Fruit fly (Drosophila melanogaster) whole organism, prepupa: ENCODE data around the gene CG3857.
A peak's percentile ranks its signal among the peaks of the same experiment; 100 is the strongest.

Experiments used
- Blimp-1 ChIP-seq: fragments of 200-800 bp; sonication (Bioruptor generic); optimal IDR thresholded peaks from 3 replicates; lab custom pipeline; 2017; ENCODE audit warnings: missing biosample characterization, missing genetic modification characterization, mild to moderate bottlenecking, moderate library complexity, missing genetic modification reagents
- CG10631 ChIP-seq: fragments of 200-800 bp; sonication (Bioruptor generic); optimal IDR thresholded peaks from 2 replicates; lab custom pipeline; 2016; ENCODE audit warnings: missing biosample characterization, missing genetic modification characterization
- CG11902 ChIP-seq: fragments of 200-800 bp; sonication (Bioruptor generic); optimal IDR thresholded peaks from 3 replicates; lab custom pipeline; 2016; ENCODE audit warnings: missing biosample characterization, missing genetic modification characterization
- CG15336 ChIP-seq: fragments of 200-800 bp; sonication (Bioruptor generic); IDR thresholded peaks from 2 replicates; pipeline ENCODE4 v1.3.6; 2022; ENCODE audit warnings: missing biosample characterization, missing genetic modification characterization
- CG1621 ChIP-seq: fragments of 200-800 bp; sonication (Bioruptor generic); optimal IDR thresholded peaks from 3 replicates; lab custom pipeline; 2018; ENCODE audit warnings: missing biosample characterization, mild to moderate bottlenecking, missing genetic modification characterization
- CG16779 ChIP-seq: fragments of 200-800 bp; sonication (Bioruptor generic); optimal IDR thresholded peaks from 3 replicates; lab custom pipeline; 2017; ENCODE audit warnings: missing biosample characterization, mild to moderate bottlenecking, missing genetic modification characterization
- CG3032 ChIP-seq: fragments of 200-800 bp; optimal IDR thresholded peaks from 2 replicates; lab custom pipeline; 2019; ENCODE audit warnings: missing biosample characterization, mild to moderate bottlenecking, missing genetic modification characterization, moderate library complexity
- CG31627 ChIP-seq: fragments of 200-800 bp; sonication (Bioruptor generic); optimal IDR thresholded peaks from 3 replicates; lab custom pipeline; 2016; ENCODE audit warnings: missing biosample characterization, missing genetic modification characterization
- CG32006 ChIP-seq: fragments of 200-800 bp; sonication (Bioruptor generic); optimal IDR thresholded peaks from 3 replicates; lab custom pipeline; 2017; ENCODE audit warnings: missing biosample characterization, mild to moderate bottlenecking, missing genetic modification characterization
- CG6163 ChIP-seq: fragments of 200-800 bp; sonication (Bioruptor generic); IDR thresholded peaks from 3 replicates; pipeline ENCODE4 v1.3.6; 2022; ENCODE audit warnings: missing biosample characterization, missing genetic modification characterization
- CG6276 ChIP-seq: fragments of 200-800 bp; sonication (Bioruptor generic); optimal IDR thresholded peaks from 2 replicates; lab custom pipeline; 2017; ENCODE audit warnings: missing biosample characterization, mild to moderate bottlenecking, missing genetic modification characterization
- CG6792 ChIP-seq: fragments of 200-800 bp; sonication (Bioruptor generic); optimal IDR thresholded peaks from 3 replicates; lab custom pipeline; 2016; ENCODE audit warnings: missing biosample characterization, missing genetic modification characterization
- CG6808 ChIP-seq: fragments of 200-800 bp; sonication (Bioruptor generic); optimal IDR thresholded peaks from 3 replicates; lab custom pipeline; 2017; ENCODE audit warnings: missing biosample characterization, missing genetic modification characterization, mild to moderate bottlenecking, moderate library complexity, missing genetic modification reagents
- CG6854 ChIP-seq: fragments of 200-800 bp; sonication (Bioruptor generic); optimal IDR thresholded peaks from 2 replicates; lab custom pipeline; 2017; ENCODE audit warnings: missing biosample characterization, mild to moderate bottlenecking, missing genetic modification characterization
- CG7368 ChIP-seq: fragments of 200-800 bp; sonication (Bioruptor generic); optimal IDR thresholded peaks from 3 replicates; lab custom pipeline; 2016; ENCODE audit warnings: missing biosample characterization, missing genetic modification characterization
- CG8119 ChIP-seq: fragments of 200-800 bp; sonication (Bioruptor generic); IDR thresholded peaks from 3 replicates; pipeline ENCODE4 v1.3.6; 2022; ENCODE audit warnings: missing biosample characterization, missing genetic modification characterization
- CG8319 ChIP-seq: fragments of 200-800 bp; sonication (Bioruptor generic); optimal IDR thresholded peaks from 3 replicates; lab custom pipeline; 2016; ENCODE audit warnings: missing biosample characterization, missing genetic modification characterization
- CG8632 ChIP-seq: fragments of 200-800 bp; sonication (Bioruptor generic); optimal IDR thresholded peaks from 3 replicates; lab custom pipeline; 2016; ENCODE audit warnings: missing biosample characterization, missing genetic modification characterization
- CG9139 ChIP-seq: fragments of 200-800 bp; sonication (Bioruptor generic); optimal IDR thresholded peaks from 3 replicates; lab custom pipeline; 2017; ENCODE audit warnings: missing biosample characterization, mild to moderate bottlenecking, missing genetic modification characterization
- Eip75B ChIP-seq: fragments of 200-800 bp; sonication (Bioruptor generic); optimal IDR thresholded peaks from 3 replicates; lab custom pipeline; 2016; ENCODE audit warnings: missing biosample characterization, missing genetic modification characterization
- Eip78C ChIP-seq: fragments of 200-800 bp; sonication (Bioruptor generic); peaks from one replicate; lab custom pipeline; 2016; ENCODE audit warnings: missing biosample characterization, missing genetic modification characterization
- Ets21C ChIP-seq: fragments of 200-800 bp; sonication (Bioruptor generic); optimal IDR thresholded peaks from 3 replicates; lab custom pipeline; 2016; ENCODE audit warnings: missing biosample characterization, missing genetic modification characterization
- Ets96B ChIP-seq: fragments of 200-800 bp; optimal IDR thresholded peaks from 2 replicates; lab custom pipeline; 2019; ENCODE audit warnings: missing biosample characterization, mild to moderate bottlenecking, missing genetic modification characterization, moderate library complexity
- Gug ChIP-seq: fragments of 200-800 bp; sonication (Bioruptor generic); IDR thresholded peaks from 2 replicates; pipeline ENCODE4 v1.3.6; 2022; ENCODE audit warnings: missing biosample characterization, missing genetic modification characterization
- Hr39 ChIP-seq: fragments of 200-800 bp; sonication (Bioruptor generic); optimal IDR thresholded peaks from 2 replicates; lab custom pipeline; 2016; ENCODE audit warnings: missing biosample characterization, missing genetic modification characterization
- Hr4 ChIP-seq: fragments of 200-800 bp; sonication (Bioruptor generic); optimal IDR thresholded peaks from 3 replicates; lab custom pipeline; 2016; ENCODE audit warnings: missing biosample characterization, missing genetic modification characterization
- Lpt ChIP-seq: fragments of 200-800 bp; sonication (Bioruptor generic); optimal IDR thresholded peaks from 3 replicates; lab custom pipeline; 2016; ENCODE audit warnings: missing biosample characterization, missing genetic modification characterization
- Met ChIP-seq: fragments of 200-800 bp; sonication (Bioruptor generic); optimal IDR thresholded peaks from 3 replicates; lab custom pipeline; 2016; ENCODE audit warnings: missing biosample characterization, missing genetic modification characterization
- OdsH ChIP-seq: fragments of 200-800 bp; sonication (Bioruptor generic); optimal IDR thresholded peaks from 3 replicates; lab custom pipeline; 2016; ENCODE audit warnings: missing biosample characterization, missing genetic modification characterization
- Smox ChIP-seq: fragments of 200-800 bp; sonication (Bioruptor generic); optimal IDR thresholded peaks from 3 replicates; lab custom pipeline; 2016; ENCODE audit warnings: missing biosample characterization, missing genetic modification characterization
- Sox102F ChIP-seq: fragments of 200-800 bp; sonication (Bioruptor generic); optimal IDR thresholded peaks from 2 replicates; lab custom pipeline; 2016; ENCODE audit warnings: missing biosample characterization, mild to moderate bottlenecking, missing genetic modification characterization
- Sox15 ChIP-seq: fragments of 200-800 bp; sonication (Bioruptor generic); optimal IDR thresholded peaks from 3 replicates; lab custom pipeline; 2016; ENCODE audit warnings: missing biosample characterization, missing genetic modification characterization
- acj6 ChIP-seq: fragments of 200-800 bp; sonication (Bioruptor generic); optimal IDR thresholded peaks from 3 replicates; lab custom pipeline; 2016; ENCODE audit warnings: missing biosample characterization, missing genetic modification characterization
- dac ChIP-seq: fragments of 200-800 bp; sonication (Bioruptor generic); optimal IDR thresholded peaks from 2 replicates; lab custom pipeline; 2017; ENCODE audit warnings: missing biosample characterization, mild to moderate bottlenecking, missing genetic modification characterization
- eg ChIP-seq: fragments of 200-800 bp; sonication (Bioruptor generic); IDR thresholded peaks from 3 replicates; pipeline ENCODE4 v1.3.6; 2022; ENCODE audit warnings: missing biosample characterization, missing genetic modification characterization
- esn ChIP-seq: fragments of 200-800 bp; sonication (Bioruptor generic); optimal IDR thresholded peaks from 2 replicates; lab custom pipeline; 2016; ENCODE audit warnings: missing biosample characterization, mild to moderate bottlenecking, missing genetic modification characterization, moderate library complexity
- fd59A ChIP-seq: fragments of 200-800 bp; sonication (Bioruptor generic); optimal IDR thresholded peaks from 2 replicates; lab custom pipeline; 2017; ENCODE audit warnings: missing biosample characterization, mild to moderate bottlenecking, missing genetic modification characterization, missing genetic modification reagents
- fd85E ChIP-seq: fragments of 200-800 bp; sonication (Bioruptor generic); optimal IDR thresholded peaks from 3 replicates; lab custom pipeline; 2016; ENCODE audit warnings: missing biosample characterization, missing genetic modification characterization
- fkh ChIP-seq: fragments of 200-800 bp; sonication (Bioruptor generic); optimal IDR thresholded peaks from 3 replicates; lab custom pipeline; 2017; ENCODE audit warnings: missing biosample characterization, mild to moderate bottlenecking, missing genetic modification characterization, moderate library complexity
- net ChIP-seq: fragments of 200-800 bp; sonication (Bioruptor generic); optimal IDR thresholded peaks from 3 replicates; lab custom pipeline; 2016; ENCODE audit warnings: missing biosample characterization, missing genetic modification characterization
- pdm3 ChIP-seq: fragments of 200-800 bp; sonication (Bioruptor generic); optimal IDR thresholded peaks from 3 replicates; lab custom pipeline; 2016; ENCODE audit warnings: missing biosample characterization, missing genetic modification characterization
- spab ChIP-seq: fragments of 200-800 bp; sonication (Bioruptor generic); optimal IDR thresholded peaks from 2 replicates; lab custom pipeline; 2017; ENCODE audit warnings: missing biosample characterization, mild to moderate bottlenecking, missing genetic modification characterization, missing genetic modification reagents
- svp ChIP-seq: fragments of 200-800 bp; sonication (Bioruptor generic); peaks from one replicate; lab custom pipeline; 2016; ENCODE audit warnings: missing biosample characterization, missing genetic modification characterization
- topi ChIP-seq: fragments of 200-800 bp; sonication (Bioruptor generic); optimal IDR thresholded peaks from 3 replicates; lab custom pipeline; 2016; ENCODE audit warnings: missing biosample characterization, missing genetic modification characterization
- vri ChIP-seq: fragments of 200-800 bp; sonication (Bioruptor generic); optimal IDR thresholded peaks from 3 replicates; lab custom pipeline; 2016; ENCODE audit warnings: missing biosample characterization, mild to moderate bottlenecking, missing genetic modification characterization

The CG3857 gene

dm6 chrX:1968581-1969258, 28.9 kb upstream of the CG3857 start (continued):
- TF ChIP-seq Eip75B (GFP tag; lab: Kevin White, UChicago), result peak; percentile 81
- peak; percentile 93 for TF ChIP-seq CG15336
- TF ChIP-seq CG3032 (tag; lab: Kevin White, UChicago), result peak; percentile 76
- TF ChIP-seq Blimp-1 (GFP tag; lab: Kevin White, UChicago), result no peak
- TF ChIP-seq Met (GFP tag; lab: Kevin White, UChicago), result no peak
- TF ChIP-seq CG9139 (GFP tag; lab: Kevin White, UChicago), result peak; percentile 52
- no peak for TF ChIP-seq CG6854 (GFP tag; lab: Kevin White, UChicago)
- TF ChIP-seq CG6808 (GFP tag; lab: Kevin White, UChicago), result peak; percentile 69
- peak; percentile 71 for TF ChIP-seq CG10631

- no peak for TF ChIP-seq Ets96B (tag; lab: Kevin White, UChicago)
- no peak for TF ChIP-seq Hr4 (GFP tag; lab: Kevin White, UChicago)
- TF ChIP-seq CG6792 (GFP tag; lab: Kevin White, UChicago), result no peak
- TF ChIP-seq CG9139 (GFP tag; lab: Kevin White, UChicago), result no peak
- TF ChIP-seq CG6276 (GFP tag; lab: Kevin White, UChicago), result no peak
- peak; percentile 21 for TF ChIP-seq Eip78C (GFP tag; lab: Kevin White, UChicago)
- TF ChIP-seq CG8119, result no peak
- no peak for TF ChIP-seq pdm3 (GFP tag; lab: Kevin White, UChicago)
Measured at dm6 chrX:1968152-1968551, 28.3 kb upstream of the CG3857 start.

- TF ChIP-seq CG11902 (GFP tag; lab: Kevin White, UChicago) (peak; percentile 26), fd85E (GFP tag; lab: Kevin White, UChicago) (no peak), CG31627 (GFP tag; lab: Kevin White, UChicago) (no peak), Sox102F (GFP tag; lab: Kevin White, UChicago) (no peak), CG16779 (tag; lab: Kevin White, UChicago) (no peak), esn (peak; percentile 0), CG7368 (no peak), net (GFP tag; lab: Kevin White, UChicago) (no peak), CG8319 (GFP tag; lab: Kevin White, UChicago) (no peak), dac (peak; percentile 33), CG6163 (GFP tag; lab: Robert Waterston, UW) (0 out of 3 replicates have a peak, but pooled peaks have one; percentile 27), OdsH (GFP tag; lab: Kevin White, UChicago) (peak; percentile 42), Ets96B (tag; lab: Kevin White, UChicago) (no peak), Eip78C (GFP tag; lab: Kevin White, UChicago) (peak; percentile 71), acj6 (peak; percentile 4), fkh (GFP tag; lab: Kevin White, UChicago) (no peak), Gug (GFP tag; lab: Robert Waterston, UW) (0 out of 2 replicates have a peak, but pooled peaks have one; percentile 9), CG15336 (peak; percentile 78), Ets21C (GFP tag; lab: Kevin White, UChicago) (no peak), spab (GFP tag; lab: Kevin White, UChicago) (no peak), CG1621 (no peak), CG8119 (peak; percentile 60; the same call in 1 of the 3 replicates), Hr39 (GFP tag; lab: Kevin White, UChicago) (no peak), Smox (GFP tag; lab: Kevin White, UChicago) (no peak), Sox15 (GFP tag; lab: Kevin White, UChicago) (no peak), CG32006 (GFP tag; lab: Kevin White, UChicago) (peak; percentile 79), Hr4 (GFP tag; lab: Kevin White, UChicago) (peak; percentile 67), fd59A (GFP tag; lab: Kevin White, UChicago) (no peak), Lpt (GFP tag; lab: Kevin White, UChicago) (no peak), CG8632 (GFP tag; lab: Kevin White, UChicago) (no peak), svp (GFP tag; lab: Kevin White, UChicago) (peak; percentile 63), topi (GFP tag; lab: Kevin White, UChicago) (peak; percentile 13), eg (GFP tag; lab: Robert Waterston, UW) (peak; percentile 76), Met (GFP tag; lab: Kevin White, UChicago) (peak; percentile 3), Blimp-1 (GFP tag; lab: Kevin White, UChicago) (no peak), vri (GFP tag; lab: Kevin White, UChicago) (no peak)
Measured at dm6 chrX:1966779-1967520, 27.1 kb upstream of the CG3857 start.
